Worm (Caenorhabditis elegans) whole organism, L1 larva: ENCODE data around the gene K09A9.6.

Experiments used
- C04F5.9 ChIP-seq: sonication (generic microtip); optimal IDR thresholded peaks from 2 replicates; lab custom pipeline; 2016; ENCODE audit warnings: missing genetic modification characterization, missing compliant biosample characterization
- C16A3.4 ChIP-seq: fragments of 150-350 bp; optimal IDR thresholded peaks from 2 replicates; lab custom pipeline; 2014; ENCODE audit warnings: missing biosample characterization, missing genetic modification characterization
- F16B12.6 ChIP-seq: fragments of 150-350 bp; optimal IDR thresholded peaks from 2 replicates; lab custom pipeline; 2014; ENCODE audit warnings: missing biosample characterization, missing genetic modification characterization
- Y116A8C.19 ChIP-seq: sonication (generic microtip); optimal IDR thresholded peaks from 2 replicates; lab custom pipeline; 2016; ENCODE audit warnings: missing compliant biosample characterization, missing genetic modification characterization, borderline replicate concordance
- aha-1 ChIP-seq: fragments of 150-350 bp; optimal IDR thresholded peaks from 2 replicates; lab custom pipeline; 2014; ENCODE audit warnings: missing biosample characterization, missing genetic modification characterization
- alr-1 ChIP-seq: fragments of 200-800 bp; sonication (Bioruptor generic); optimal IDR thresholded peaks from 2 replicates; lab custom pipeline; 2018; ENCODE audit warnings: borderline replicate concordance, mild to moderate bottlenecking, missing genetic modification characterization, missing compliant biosample characterization
- ama-1 ChIP-seq: fragments of 150-350 bp; optimal IDR thresholded peaks from 2 replicates; lab custom pipeline; 2014
- ceh-8 ChIP-seq: fragments of 200-800 bp; sonication (Bioruptor generic); optimal IDR thresholded peaks from 2 replicates; lab custom pipeline; 2018; ENCODE audit warnings: mild to moderate bottlenecking, missing genetic modification characterization, moderate library complexity, missing compliant biosample characterization
- ceh-88 ChIP-seq: fragments of 200-800 bp; sonication (Bioruptor generic); IDR thresholded peaks from 2 replicates; pipeline ENCODE4 v1.3.6; 2022; ENCODE audit warnings: missing genetic modification characterization, missing compliant biosample characterization
- ceh-90 ChIP-seq: sonication (generic microtip); optimal IDR thresholded peaks from 2 replicates; lab custom pipeline; 2016; ENCODE audit warnings: missing genetic modification characterization, missing compliant biosample characterization
- ces-1 ChIP-seq: fragments of 150-350 bp; optimal IDR thresholded peaks from 2 replicates; lab custom pipeline; 2014; ENCODE audit warnings: missing biosample characterization, missing genetic modification reagents, missing genetic modification characterization
- dpl-1 ChIP-seq, 3 experiments: fragments of 150-350 bp in 2 of 3; sonication (generic microtip) in 1 of 3; optimal IDR thresholded peaks; 2 replicates each; lab custom pipeline; 2014 to 2017; ENCODE audit warnings: missing biosample characterization in 3 of 3, missing genetic modification characterization in 3 of 3, missing genetic modification reagents in 3 of 3
- dsc-1 ChIP-seq: sonication (generic microtip); optimal IDR thresholded peaks from 2 replicates; lab custom pipeline; 2016; ENCODE audit warnings: mild to moderate bottlenecking, missing genetic modification characterization, missing compliant biosample characterization
- efl-1 ChIP-seq, 4 experiments: fragments of 150-350 bp; optimal IDR thresholded peaks in 3 of 4; peaks in 1 of 4; 1 replicate in 1 of 4; 2 replicates in 3 of 4; lab custom pipeline; 2014; ENCODE audit warnings: missing biosample characterization in 2 of 4, missing genetic modification characterization in 2 of 4, missing genetic modification reagents in 2 of 4
- egl-13 ChIP-seq: sonication (generic microtip); optimal IDR thresholded peaks from 2 replicates; lab custom pipeline; 2016; ENCODE audit warnings: missing genotype, missing genetic modification reagents, missing genetic modification characterization, missing compliant biosample characterization
- egl-27 ChIP-seq, 2 experiments: fragments of 150-350 bp in 1 of 2; sonication (generic microtip); optimal IDR thresholded peaks; 3 replicates each; lab custom pipeline; 2017 to 2018; ENCODE audit warnings: missing biosample characterization in 2 of 2, missing genetic modification characterization in 2 of 2, missing genetic modification reagents in 2 of 2
- elt-2 ChIP-seq: sonication (generic microtip); optimal IDR thresholded peaks from 2 replicates; lab custom pipeline; 2016; ENCODE audit warnings: missing genetic modification characterization, mild to moderate bottlenecking, inconsistent platforms, missing compliant biosample characterization, missing genetic modification reagents
- ets-5 ChIP-seq: fragments of 200-800 bp; sonication (Bioruptor generic); IDR thresholded peaks from 2 replicates; pipeline ENCODE4 v1.3.6; 2022; ENCODE audit warnings: missing genetic modification characterization, missing compliant biosample characterization
- fkh-10 ChIP-seq: sonication (generic microtip); optimal IDR thresholded peaks from 2 replicates; lab custom pipeline; 2017; ENCODE audit warnings: missing biosample characterization, missing genetic modification reagents, missing genetic modification characterization
- irx-1 ChIP-seq: sonication (generic microtip); optimal IDR thresholded peaks from 2 replicates; lab custom pipeline; 2016; ENCODE audit warnings: missing genetic modification characterization, missing compliant biosample characterization
- isw-1 ChIP-seq: fragments of 200-800 bp; sonication (Bioruptor generic); IDR thresholded peaks from 2 replicates; pipeline ENCODE4 v1.3.6; 2022; ENCODE audit warnings: missing genetic modification characterization, missing compliant biosample characterization
- jun-1 ChIP-seq: fragments of 150-350 bp; optimal IDR thresholded peaks from 2 replicates; lab custom pipeline; 2014; ENCODE audit warnings: missing biosample characterization, missing genetic modification reagents, missing genetic modification characterization
- lin-13 ChIP-seq: fragments of 150-350 bp; optimal IDR thresholded peaks from 2 replicates; lab custom pipeline; 2014; ENCODE audit warnings: missing biosample characterization, missing genetic modification reagents, missing genetic modification characterization
- lin-15B ChIP-seq: fragments of 150-350 bp; sonication (generic microtip); optimal IDR thresholded peaks from 3 replicates; lab custom pipeline; 2014; ENCODE audit warnings: missing biosample characterization, missing genetic modification characterization
- lin-35 ChIP-seq, 2 experiments: fragments of 150-350 bp; optimal IDR thresholded peaks; 2 replicates each; lab custom pipeline; 2014; ENCODE audit warnings: missing biosample characterization in 2 of 2, missing genetic modification characterization in 2 of 2, missing genetic modification reagents in 2 of 2
- lir-3 ChIP-seq: sonication (generic microtip); optimal IDR thresholded peaks from 2 replicates; lab custom pipeline; 2016; ENCODE audit warnings: mild to moderate bottlenecking, missing genetic modification characterization, moderate library complexity, missing compliant biosample characterization; ENCODE audit not compliant: poor library complexity
- mab-9 ChIP-seq: fragments of 200-800 bp; sonication (Bioruptor generic); IDR thresholded peaks from 2 replicates; pipeline ENCODE4 v1.3.6; 2022; ENCODE audit warnings: missing genetic modification reagents, missing genetic modification characterization, missing compliant biosample characterization
- mdl-1 ChIP-seq, 2 experiments: fragments of 150-350 bp; optimal IDR thresholded peaks; 2 replicates each; lab custom pipeline; 2014 to 2017; ENCODE audit warnings: missing biosample characterization in 2 of 2, missing genetic modification characterization in 2 of 2, inconsistent platforms in 1 of 2
- mef-2 ChIP-seq: fragments of 150-350 bp; optimal IDR thresholded peaks from 2 replicates; lab custom pipeline; 2014; ENCODE audit warnings: missing biosample characterization, missing genetic modification characterization
- nhr-11 ChIP-seq: fragments of 150-350 bp; optimal IDR thresholded peaks from 2 replicates; lab custom pipeline; 2014; ENCODE audit warnings: missing biosample characterization, missing genetic modification characterization
- nhr-28 ChIP-seq: fragments of 150-350 bp; optimal IDR thresholded peaks from 2 replicates; lab custom pipeline; 2014; ENCODE audit warnings: missing biosample characterization, missing genetic modification characterization
- nhr-85 ChIP-seq: sonication (generic microtip); peaks from one replicate; lab custom pipeline; 2016; ENCODE audit warnings: missing genetic modification characterization, inconsistent platforms, missing compliant biosample characterization
- pag-3 ChIP-seq: sonication (generic microtip); optimal IDR thresholded peaks from 2 replicates; lab custom pipeline; 2017; ENCODE audit warnings: missing genetic modification characterization, mild to moderate bottlenecking, missing compliant biosample characterization, antibody characterized with exemption, borderline replicate concordance; ENCODE audit not compliant: insufficient read depth
- pax-3 ChIP-seq: fragments of 200-800 bp; sonication (Bioruptor generic); optimal IDR thresholded peaks from 2 replicates; lab custom pipeline; 2018; ENCODE audit warnings: mild to moderate bottlenecking, missing genetic modification characterization, moderate library complexity, missing compliant biosample characterization
- rnt-1 ChIP-seq: sonication (generic microtip); optimal IDR thresholded peaks from 2 replicates; lab custom pipeline; 2016; ENCODE audit warnings: mild to moderate bottlenecking, missing genetic modification characterization, moderate library complexity, missing compliant biosample characterization
- skn-1 ChIP-seq: fragments of 150-350 bp; optimal IDR thresholded peaks from 2 replicates; lab custom pipeline; 2014; ENCODE audit warnings: missing biosample characterization, missing genetic modification characterization
- sox-4 ChIP-seq: sonication (generic microtip); optimal IDR thresholded peaks from 2 replicates; lab custom pipeline; 2016; ENCODE audit warnings: missing genetic modification characterization, missing compliant biosample characterization
- sup-37 ChIP-seq: fragments of 200-800 bp; sonication (Bioruptor generic); optimal IDR thresholded peaks from 2 replicates; lab custom pipeline; 2018; ENCODE audit warnings: mild to moderate bottlenecking, missing genetic modification characterization, missing compliant biosample characterization
- tbx-2 ChIP-seq: sonication (generic microtip); optimal IDR thresholded peaks from 2 replicates; lab custom pipeline; 2016; ENCODE audit warnings: missing genetic modification characterization, missing compliant biosample characterization
- unc-130 ChIP-seq: fragments of 150-350 bp; optimal IDR thresholded peaks from 2 replicates; lab custom pipeline; 2017; ENCODE audit warnings: missing biosample characterization, missing genetic modification characterization, inconsistent platforms
- unc-30 ChIP-seq: sonication (generic microtip); optimal IDR thresholded peaks from 2 replicates; lab custom pipeline; 2017; ENCODE audit warnings: missing biosample characterization, missing genetic modification characterization
- unc-62 ChIP-seq: fragments of 150-350 bp; optimal IDR thresholded peaks from 2 replicates; lab custom pipeline; 2014; ENCODE audit warnings: missing biosample characterization, missing genetic modification reagents, missing genetic modification characterization
- unc-86 ChIP-seq: sonication (generic microtip); optimal IDR thresholded peaks from 2 replicates; lab custom pipeline; 2016; ENCODE audit warnings: missing genetic modification characterization, missing compliant biosample characterization
- unc-98 ChIP-seq: fragments of 200-800 bp; sonication (Bioruptor generic); IDR thresholded peaks from 2 replicates; pipeline ENCODE4 v1.3.6; 2022; ENCODE audit warnings: missing genetic modification characterization, missing compliant biosample characterization
- vab-15 ChIP-seq: sonication (generic microtip); optimal IDR thresholded peaks from 2 replicates; lab custom pipeline; 2017; ENCODE audit warnings: missing genotype, mild to moderate bottlenecking, missing genetic modification characterization, missing compliant biosample characterization
- zip-4 ChIP-seq: fragments of 200-800 bp; sonication (Bioruptor generic); optimal IDR thresholded peaks from 2 replicates; lab custom pipeline; 2018; ENCODE audit warnings: mild to moderate bottlenecking, missing genetic modification characterization, moderate library complexity, missing compliant biosample characterization
- ztf-4 ChIP-seq: fragments of 150-350 bp; optimal IDR thresholded peaks from 2 replicates; lab custom pipeline; 2014; ENCODE audit warnings: missing biosample characterization, missing genetic modification characterization

The K09A9.6 gene

ce11 chrX:15610527-15611091, 33.6 kb downstream of the K09A9.6 start (continued):
- TF ChIP-seq pag-3 (tag; lab: Kevin White, UChicago) = no peak
- no peak for TF ChIP-seq nhr-11 (tag; lab: Kevin White, UChicago)
- no peak for TF ChIP-seq mef-2 (tag; lab: Kevin White, UChicago)
- peak in 1 of 2 experiments; percentile 79 for TF ChIP-seq lin-35 (GFP tag; optimal IDR thresholded peaks at IDR 0.05; lab: Kevin White, UChicago)
- TF ChIP-seq Y116A8C.19 = no peak
- peak in 1 of 2 experiments; percentile 83 for TF ChIP-seq mdl-1 (tag; optimal IDR thresholded peaks at IDR 0.05; lab: Kevin White, UChicago)
- TF ChIP-seq ces-1 (GFP tag; lab: Kevin White, UChicago) = no peak
- no peak for TF ChIP-seq alr-1 (tag; lab: Kevin White, UChicago)
- TF ChIP-seq pax-3 (tag; lab: Kevin White, UChicago) = peak; percentile 51
- no peak for TF ChIP-seq sup-37 (GFP tag; lab: Kevin White, UChicago)
- no peak for TF ChIP-seq dsc-1 (tag; lab: Kevin White, UChicago)
- no peak for TF ChIP-seq isw-1
- TF ChIP-seq ceh-90 = no peak
- TF ChIP-seq unc-30 (tag; lab: Kevin White, UChicago) = no peak
- peak; percentile 66 for TF ChIP-seq jun-1
- TF ChIP-seq ama-1 = peak; percentile 42
- TF ChIP-seq nhr-28 (tag; lab: Kevin White, UChicago) = no peak
- peak; percentile 15 for TF ChIP-seq unc-130
- TF ChIP-seq skn-1 (tag; lab: Kevin White, UChicago) = peak; percentile 63
- no peak for TF ChIP-seq ets-5 (GFP tag; lab: Robert Waterston, UW)
- TF ChIP-seq irx-1 (tag; lab: Kevin White, UChicago) = no peak
- peak in 1 of 2 experiments; percentile 16 for TF ChIP-seq efl-1 (optimal IDR thresholded peaks at IDR 0.05; lab: Kevin White, UChicago)
- TF ChIP-seq efl-1 (GFP tag; optimal IDR thresholded peaks at IDR 0.05 in 1 of 2; lab: Kevin White, UChicago) = peak in 1 of 2 experiments; percentile 67
- peak in 1 of 3 experiments; percentile 7 for TF ChIP-seq dpl-1 (GFP tag; optimal IDR thresholded peaks at IDR 0.05; lab: Kevin White, UChicago)
- TF ChIP-seq ceh-88 (GFP tag; lab: Robert Waterston, UW) = no peak
- TF ChIP-seq unc-62 (GFP tag; lab: Kevin White, UChicago) = no peak
- no peak for TF ChIP-seq unc-98 (GFP tag; lab: Robert Waterston, UW)
- TF ChIP-seq elt-2 = peak; percentile 99
- no peak for TF ChIP-seq lin-13 (GFP tag; lab: Kevin White, UChicago)
- no peak for TF ChIP-seq lir-3
- TF ChIP-seq tbx-2 (tag; lab: Kevin White, UChicago) = no peak
- no peak for TF ChIP-seq egl-13 (tag; lab: Kevin White, UChicago)
- TF ChIP-seq zip-4 = peak; percentile 76
- peak; percentile 35; the same call in 1 of the 2 replicates for TF ChIP-seq mab-9 (GFP tag; lab: Robert Waterston, UW)
- no peak for TF ChIP-seq egl-27 (tag; optimal IDR thresholded peaks at IDR 0.05; lab: Kevin White, UChicago)
- no peak for TF ChIP-seq aha-1
- TF ChIP-seq ztf-4 (tag; lab: Kevin White, UChicago) = peak; percentile 44
- TF ChIP-seq sox-4 (tag; lab: Kevin White, UChicago) = no peak
- no peak for TF ChIP-seq unc-86
- TF ChIP-seq C16A3.4 (tag; lab: Kevin White, UChicago) = peak; percentile 31
- TF ChIP-seq nhr-85 (tag; lab: Kevin White, UChicago) = peak; percentile 18
- TF ChIP-seq F16B12.6 = no peak
- TF ChIP-seq lin-15B (tag; lab: Kevin White, UChicago) = no peak
- TF ChIP-seq C04F5.9 (tag; lab: Kevin White, UChicago) = no peak
- TF ChIP-seq fkh-10 (GFP tag; lab: Kevin White, UChicago) = no peak
- no peak for TF ChIP-seq ceh-8
- TF ChIP-seq vab-15 (tag; lab: Kevin White, UChicago) = no peak
- TF ChIP-seq rnt-1 (tag; lab: Kevin White, UChicago) = no peak
